Worm (Caenorhabditis elegans): ENCODE results near the gene srxa-1.

ce11 chrV:20710156-20710555 is 21.7 kb upstream of the srxa-1 start:
- no peak for TF ChIP-seq tab-1 (GFP tag; IDR thresholded peaks at IDR 0.05)
- no peak for TF ChIP-seq med-1 (GFP tag; optimal IDR thresholded peaks at IDR 0.05; ENCODE audit: insufficient read depth)
- TF ChIP-seq flt-1 (GFP tag; IDR thresholded peaks at IDR 0.05): no peak
- TF ChIP-seq cog-1 (tag; optimal IDR thresholded peaks at IDR 0.05): no peak
- TF ChIP-seq ztf-23 (GFP tag; IDR thresholded peaks at IDR 0.05): no peak
- no peak for TF ChIP-seq ref-1 (GFP tag; conservative IDR thresholded peaks at IDR 0.05)
- TF ChIP-seq T22C8.4 (GFP tag; IDR thresholded peaks at IDR 0.05): no peak

Data from whole organism, midembryonic.